Fruit fly (Drosophila melanogaster): ENCODE results near the gene Bx.
A peak's percentile ranks its signal among the peaks of the same experiment; 100 is the strongest.

Gene Bx

DNA sequence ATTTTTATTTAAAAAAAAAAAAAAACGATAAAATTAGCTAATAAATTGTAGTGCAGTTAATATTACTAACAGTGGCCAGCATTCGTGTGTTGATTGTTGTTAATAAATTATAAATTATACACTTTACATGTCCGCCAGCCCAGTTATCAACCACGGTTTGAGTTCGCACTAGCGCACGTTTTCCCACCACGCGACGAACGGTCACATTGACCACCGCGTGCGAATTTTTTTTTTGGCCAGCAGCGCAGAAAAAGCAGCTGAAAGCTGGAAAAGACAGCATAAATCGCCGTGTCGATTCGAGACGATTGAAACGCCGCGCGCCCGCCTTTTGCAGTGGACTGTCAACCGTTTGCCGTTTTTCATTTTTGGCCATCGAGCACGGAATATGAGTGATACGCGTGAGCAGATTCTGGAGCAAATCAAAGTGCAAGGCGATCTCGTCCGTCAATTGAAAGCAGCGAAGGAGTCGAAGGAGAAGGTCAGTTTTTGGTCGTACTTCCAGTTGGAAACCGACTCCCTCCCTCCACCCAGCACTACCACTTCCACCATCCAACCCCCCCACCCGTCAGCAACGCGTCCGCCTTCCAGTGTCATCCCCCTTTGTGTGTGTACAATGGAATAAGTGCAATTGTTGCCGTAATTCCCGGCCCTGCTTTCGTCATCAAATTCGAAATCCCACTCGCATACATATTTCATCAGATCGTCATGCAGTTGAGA, at the start of gene Bx, which contains the start of gene HisRS:
TSS of gene Bx (plus strand) at position 224 of the 717 bp plus-strand sequence.
TSS of gene HisRS (plus strand) at position 224 of the 717 bp plus-strand sequence.
- no peak for TF ChIP-seq CG17801 (GFP tag; optimal IDR thresholded peaks at IDR 0.05; ENCODE audit: partially characterized antibody)

DNA sequence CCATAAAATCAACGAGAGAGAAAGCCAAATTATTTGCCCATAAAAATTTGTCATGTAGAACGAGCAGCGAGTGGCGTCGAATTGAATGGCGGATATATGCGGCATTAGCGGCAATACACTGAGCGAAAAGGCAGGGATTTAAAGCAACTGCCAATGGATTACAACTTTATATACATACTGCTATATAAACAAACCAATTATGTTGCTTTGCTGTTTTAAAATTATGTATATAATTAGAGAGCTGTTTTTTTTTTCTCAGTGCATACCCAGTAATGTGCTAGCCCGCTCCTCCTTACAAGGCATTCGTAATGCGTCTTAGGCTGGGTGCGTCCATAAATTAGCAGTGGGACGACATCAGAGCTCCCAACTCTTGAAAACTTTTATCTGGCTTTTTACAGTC, 47.3 kb upstream of the Bx start:
- TF ChIP-seq CG17801 (GFP tag; optimal IDR thresholded peaks at IDR 0.05; ENCODE audit: partially characterized antibody), result no peak

DNA sequence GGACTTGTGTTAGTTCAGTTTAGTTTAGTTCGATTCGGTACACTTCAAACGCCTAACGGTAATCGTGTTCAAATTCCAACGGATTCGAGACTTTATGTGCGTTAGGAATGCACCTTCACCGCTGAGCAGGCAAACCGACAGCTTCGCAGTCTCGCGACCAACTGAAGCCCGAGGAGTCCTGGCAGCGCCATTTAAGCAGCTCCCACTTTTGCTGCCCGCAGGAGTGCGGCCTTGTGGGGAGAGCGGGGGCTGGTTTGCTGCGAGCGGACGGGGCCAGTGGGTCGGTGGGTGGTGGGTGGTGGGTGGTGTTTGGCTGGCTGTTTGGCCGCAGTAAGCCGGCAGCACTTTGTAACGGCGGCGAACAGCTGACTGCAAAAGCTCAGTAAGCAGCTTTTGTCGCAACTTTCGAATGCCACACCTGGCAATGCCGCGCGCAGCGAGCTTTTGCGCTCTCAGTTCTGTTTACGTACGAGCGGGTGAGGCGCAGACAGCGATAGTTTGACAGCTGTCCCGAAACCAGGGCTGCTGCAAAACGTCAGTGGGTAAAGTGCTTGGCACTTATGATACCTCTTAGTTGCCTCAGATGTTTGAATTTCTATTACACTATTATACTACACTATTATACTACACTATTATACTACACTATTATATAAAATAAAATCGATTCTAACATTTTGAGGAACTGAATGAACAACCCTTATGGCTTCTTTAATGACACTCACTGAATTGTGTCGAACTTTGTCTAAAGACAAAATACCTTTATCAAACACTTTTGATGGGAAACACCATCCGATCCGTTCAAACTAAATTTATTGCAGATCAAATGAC, 35.7 kb upstream of the Bx start, which contains the start of gene CG32547:
TSS of gene CG32547 (minus strand) at position 181 of the 828 bp plus-strand sequence.
- peak; percentile 74 for TF ChIP-seq CG17801 (GFP tag; optimal IDR thresholded peaks at IDR 0.05; ENCODE audit: partially characterized antibody)

DNA sequence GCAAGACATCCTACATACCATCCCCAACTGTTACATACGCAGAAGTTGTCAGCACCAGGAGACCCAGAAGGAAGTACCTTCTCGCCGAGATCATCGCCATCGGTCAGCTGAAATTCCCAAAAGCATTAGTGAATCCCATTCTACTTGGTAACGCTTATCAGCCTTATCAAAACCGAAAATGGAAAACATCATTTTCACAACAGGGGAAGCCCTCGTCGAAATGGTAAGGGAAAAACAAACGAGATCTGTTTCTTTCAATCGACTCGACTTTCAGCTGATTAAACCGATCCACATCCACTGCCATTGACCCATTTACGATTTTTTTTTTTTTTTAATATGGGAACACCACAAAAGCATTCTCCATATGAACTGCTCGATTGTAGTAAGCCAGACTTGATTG, 32.7 kb upstream of the Bx start:
- TF ChIP-seq CG17801 (GFP tag; optimal IDR thresholded peaks at IDR 0.05; ENCODE audit: partially characterized antibody), result no peak

DNA sequence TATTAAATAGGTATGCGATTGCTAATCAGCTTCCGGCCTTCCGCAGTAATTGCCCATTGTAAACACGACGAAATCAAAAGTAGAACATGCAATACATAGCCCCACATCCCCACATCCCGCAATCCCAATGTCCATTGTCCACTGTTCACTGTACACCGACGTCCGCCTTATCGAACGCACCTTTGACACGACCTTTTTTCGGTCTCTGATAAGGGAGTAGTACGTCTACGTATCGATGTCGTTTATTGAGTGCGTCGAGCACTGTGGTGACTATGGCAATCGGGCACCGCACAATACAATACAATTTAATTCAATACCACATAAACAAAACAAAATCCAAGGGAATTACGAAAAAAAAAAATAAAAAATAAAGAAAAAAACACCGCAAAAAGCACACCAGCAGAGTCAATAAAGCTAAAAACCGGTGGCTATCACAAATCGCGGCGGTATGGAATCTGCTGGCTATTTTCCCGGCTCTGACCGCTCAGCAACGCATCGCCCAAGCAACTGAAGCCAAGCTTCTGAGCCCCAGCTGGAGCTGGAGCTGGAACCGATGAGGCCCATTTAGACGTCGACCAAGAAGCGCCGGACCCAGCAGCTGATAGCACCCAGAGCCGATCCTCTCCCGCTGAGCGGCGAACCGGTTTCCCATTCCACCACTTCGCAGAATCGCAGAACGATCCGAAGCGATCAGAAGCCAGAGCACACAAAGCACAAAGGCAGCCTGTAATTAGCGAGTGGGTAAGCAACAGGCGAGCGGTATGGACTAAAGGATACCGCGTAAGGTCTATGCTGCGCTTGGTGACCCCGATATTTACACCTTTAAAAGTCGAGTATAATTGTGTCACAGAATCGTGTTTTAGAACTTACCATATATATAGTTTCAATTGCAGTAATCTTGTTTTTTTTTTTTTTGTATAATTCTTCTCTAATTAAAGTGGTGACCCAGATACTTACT, 31.7 kb upstream of the Bx start, which contains the start of gene Hayan:
TSS of gene Hayan (minus strand) at position 512 of the 958 bp plus-strand sequence.
- TF ChIP-seq CG17801 (GFP tag; optimal IDR thresholded peaks at IDR 0.05; ENCODE audit: partially characterized antibody), result no peak

DNA sequence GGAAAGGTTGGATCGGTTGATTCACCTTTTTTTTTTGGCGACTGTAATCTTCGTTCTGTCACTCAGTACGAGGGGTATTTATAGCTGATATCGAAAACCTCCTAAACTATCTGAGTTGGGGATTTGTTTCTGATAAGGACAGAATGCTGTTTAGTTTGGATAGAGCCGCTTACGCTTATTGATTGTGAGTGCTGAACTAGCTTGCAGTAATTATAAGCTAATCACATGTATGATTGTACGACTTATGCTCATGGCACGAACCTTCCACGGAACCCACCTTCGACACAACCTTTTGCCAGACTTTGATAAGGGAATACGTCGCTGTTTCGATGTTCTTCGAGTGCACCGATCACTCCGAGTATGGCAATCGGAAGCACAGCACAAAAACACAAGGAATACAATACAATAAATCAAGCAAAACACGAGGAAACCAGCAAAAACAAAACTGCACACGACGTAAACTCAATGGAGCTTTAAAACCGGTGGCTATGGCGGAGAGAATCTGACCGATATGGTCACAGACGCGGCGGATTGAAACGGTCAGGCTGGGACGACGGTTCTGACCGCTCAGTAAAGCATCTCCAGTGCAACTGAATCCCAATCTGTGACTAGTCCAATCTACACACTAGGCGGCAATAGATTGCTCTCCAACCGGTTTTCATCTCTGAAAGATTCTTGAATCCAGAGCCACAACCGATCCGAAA, 28.7 kb upstream of the Bx start, which contains the start of gene psh:
TSS of gene psh (minus strand) at position 566 of the 704 bp plus-strand sequence.
- no peak for TF ChIP-seq CG17801 (GFP tag; optimal IDR thresholded peaks at IDR 0.05; ENCODE audit: partially characterized antibody)

DNA sequence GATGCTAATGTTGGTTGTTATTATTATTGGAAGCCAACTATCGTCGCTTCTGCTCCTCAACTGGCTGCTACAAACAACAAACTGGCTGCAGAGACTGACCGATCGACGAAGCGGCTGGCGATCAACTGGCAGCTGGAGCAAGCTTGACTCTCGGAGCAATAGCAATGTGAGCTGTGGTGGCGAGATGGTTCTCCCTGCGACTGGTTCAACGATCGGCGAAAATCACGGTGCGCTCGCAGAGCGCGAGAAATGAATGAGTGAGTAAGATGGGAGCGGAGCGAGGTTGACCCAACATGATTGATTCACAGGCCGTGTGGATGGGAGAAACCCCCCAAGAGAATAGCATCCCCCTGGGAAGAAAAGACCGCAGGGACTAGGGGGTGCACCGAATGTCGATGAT, 25.7 kb upstream of the Bx start, which contains the start of gene CG15046:
TSS of gene CG15046 (minus strand) at position 112 of the 400 bp plus-strand sequence.
- no peak for TF ChIP-seq CG17801 (GFP tag; optimal IDR thresholded peaks at IDR 0.05; ENCODE audit: partially characterized antibody)

DNA sequence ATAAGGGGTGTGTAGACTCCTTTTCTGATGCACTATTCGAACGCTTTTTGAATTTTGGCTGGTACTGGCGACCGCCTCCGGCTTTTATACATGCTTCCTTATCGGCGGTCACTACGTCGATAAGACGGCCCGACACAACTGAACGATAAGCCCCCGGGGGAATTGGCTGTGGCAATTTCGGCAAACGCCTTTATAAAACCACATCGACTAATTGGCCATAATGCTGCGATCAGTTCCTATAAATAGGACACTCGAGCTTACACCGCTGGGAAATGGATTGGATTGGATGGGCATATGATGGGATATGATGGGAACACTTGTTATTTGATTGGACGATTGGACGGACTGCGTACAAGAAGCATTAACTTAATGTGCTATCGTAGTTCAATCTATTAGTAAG, 23.3 kb upstream of the Bx start, which contains the start of gene CG15044:
TSS of gene CG15044 (minus strand) at position 66 of the 400 bp plus-strand sequence.
- no peak for TF ChIP-seq CG17801 (GFP tag; optimal IDR thresholded peaks at IDR 0.05; ENCODE audit: partially characterized antibody)

DNA sequence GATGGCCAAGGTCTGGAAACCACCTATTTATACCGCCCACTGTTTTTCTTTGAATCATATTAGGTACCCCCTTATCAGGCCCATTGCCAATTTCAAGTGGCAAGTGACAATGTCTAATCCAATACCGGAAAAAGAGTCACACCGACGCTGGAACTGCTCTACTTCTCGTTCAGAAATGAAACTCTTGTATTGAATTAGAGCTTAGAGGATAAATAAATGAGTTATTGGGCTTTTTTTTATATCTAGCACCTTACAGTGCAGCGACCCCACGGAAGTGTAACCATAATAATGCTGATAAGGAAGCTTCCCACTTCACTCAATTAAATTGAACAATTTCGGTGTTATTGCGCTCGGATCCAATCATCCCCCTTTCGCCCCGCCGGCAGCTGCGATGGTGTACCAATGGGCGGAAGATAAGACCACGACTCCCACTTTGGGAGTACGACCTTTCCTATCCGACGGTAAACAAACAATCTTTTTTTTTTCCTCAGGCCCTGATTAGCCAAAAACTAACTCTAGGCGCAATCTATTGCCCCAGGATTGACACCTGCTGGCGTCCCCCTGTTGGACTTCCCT, 21.0 kb upstream of the Bx start, which contains the start of gene CG15043:
TSS of gene CG15043 (minus strand) at position 4 of the 576 bp plus-strand sequence.
- no peak for TF ChIP-seq CG17801 (GFP tag; optimal IDR thresholded peaks at IDR 0.05; ENCODE audit: partially characterized antibody)

DNA sequence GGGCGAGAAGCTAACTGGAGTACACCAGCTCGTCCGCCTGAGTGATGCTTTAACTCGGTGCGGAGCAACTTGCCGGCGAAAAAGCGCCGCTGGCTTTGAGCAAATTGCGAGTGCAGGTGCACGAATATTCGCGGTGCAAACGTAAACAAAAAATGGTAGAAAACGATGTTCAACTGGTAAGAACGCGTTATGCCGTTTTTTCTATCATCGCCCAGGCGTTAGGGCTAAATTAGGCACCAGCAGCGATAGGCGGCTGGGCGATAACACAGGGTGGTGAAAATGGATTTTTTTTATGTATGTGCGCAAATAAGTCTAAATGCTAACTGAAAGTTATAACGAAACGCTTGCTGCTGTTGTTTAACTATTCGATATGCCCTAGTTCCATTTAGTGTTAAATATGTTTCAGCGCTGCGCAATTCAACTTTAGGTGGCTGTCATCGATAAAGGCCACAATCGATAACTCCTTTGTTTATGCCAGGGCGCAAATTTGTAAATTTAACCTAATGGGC, 15.5 kb upstream of the Bx start, which contains the start of the genes Pgant7 and Xrcc2:
TSS of gene Pgant7 (minus strand) at position 308 of the 509 bp plus-strand sequence.
TSS of gene Xrcc2 (plus strand) at position 449 of the 509 bp plus-strand sequence.
- TF ChIP-seq CG17801 (GFP tag; optimal IDR thresholded peaks at IDR 0.05; ENCODE audit: partially characterized antibody), result peak; percentile 9

DNA sequence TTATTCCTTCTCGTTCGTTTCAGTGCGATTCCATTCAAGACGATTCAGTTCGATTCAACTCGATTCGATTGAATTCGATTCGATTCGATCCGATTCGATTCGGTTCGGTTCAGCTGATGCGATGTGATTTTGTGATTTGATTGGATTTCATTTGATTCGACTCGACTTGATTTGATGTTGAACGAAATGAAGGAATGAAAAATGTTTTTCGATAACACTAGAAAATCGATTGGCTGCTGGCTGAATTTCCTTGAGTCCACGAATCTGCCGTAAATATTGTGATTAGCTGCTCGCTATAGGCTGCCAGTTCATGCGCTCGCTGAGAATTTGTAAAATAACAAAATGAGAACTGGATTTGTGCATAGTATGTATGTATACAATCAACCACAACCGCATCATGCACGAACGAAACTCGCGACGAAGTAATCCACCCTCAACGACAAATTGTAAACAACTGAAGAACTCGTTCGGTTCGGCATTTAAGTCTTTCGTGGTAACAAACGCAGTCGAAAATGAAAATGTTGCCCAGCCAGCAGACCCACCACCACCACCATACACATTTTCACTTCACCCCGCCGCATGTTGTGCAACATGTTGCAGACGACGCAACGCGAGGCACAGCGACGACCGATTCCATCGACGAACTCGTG, 10.2 kb upstream of the Bx start, which contains the start of gene Wnt5:
TSS of gene Wnt5 (minus strand) at position 458 of the 650 bp plus-strand sequence.
- peak; percentile 19 for TF ChIP-seq CG17801 (GFP tag; optimal IDR thresholded peaks at IDR 0.05; ENCODE audit: partially characterized antibody)
